Fruit fly (Drosophila melanogaster) whole organism, embryonic: ENCODE data around the gene fwe.

ENCODE experiments used
- ATbp ChIP-seq: fragments of 200-800 bp; sonication (Bioruptor generic); optimal IDR thresholded peaks from 2 replicates; lab custom pipeline; 2017; ENCODE audit warnings: missing biosample characterization, mild to moderate bottlenecking, missing genetic modification characterization, missing genetic modification reagents
- Atf3 ChIP-seq: fragments of 200-800 bp; sonication (Bioruptor generic); optimal IDR thresholded peaks from 3 replicates; lab custom pipeline; 2016; ENCODE audit warnings: missing biosample characterization, missing genetic modification characterization
- Blimp-1 ChIP-seq: fragments of 200-800 bp; sonication (Bioruptor generic); optimal IDR thresholded peaks from 3 replicates; lab custom pipeline; 2018; ENCODE audit warnings: missing biosample characterization, missing genetic modification characterization, mild to moderate bottlenecking, moderate library complexity, missing genetic modification reagents
- C15 ChIP-seq: fragments of 200-800 bp; sonication (Bioruptor generic); IDR thresholded peaks from 3 replicates; pipeline ENCODE4 v1.3.6; 2022; ENCODE audit warnings: missing biosample characterization, missing genetic modification characterization
- CG10366 ChIP-seq: fragments of 200-800 bp; sonication (Bioruptor generic); IDR thresholded peaks from 2 replicates; pipeline ENCODE4 v1.3.6; 2022; ENCODE audit warnings: missing biosample characterization, missing genetic modification characterization
- CG11560 ChIP-seq: fragments of 200-800 bp; sonication (Bioruptor generic); IDR thresholded peaks from 3 replicates; pipeline ENCODE4 v1.3.6; 2022; ENCODE audit warnings: missing biosample characterization, missing genetic modification characterization
- CG13424 ChIP-seq: fragments of 200-800 bp; sonication (Bioruptor generic); optimal IDR thresholded peaks from 2 replicates; lab custom pipeline; 2019; ENCODE audit warnings: missing biosample characterization, mild to moderate bottlenecking, missing genetic modification characterization, moderate library complexity
- CG15514 ChIP-seq: fragments of 200-800 bp; sonication (Bioruptor generic); optimal IDR thresholded peaks from 3 replicates; lab custom pipeline; 2017; ENCODE audit warnings: missing biosample characterization, missing genetic modification characterization, mild to moderate bottlenecking, moderate library complexity, missing genetic modification reagents
- CG17385 ChIP-seq: fragments of 200-800 bp; sonication (Bioruptor generic); optimal IDR thresholded peaks from 3 replicates; lab custom pipeline; 2018; ENCODE audit warnings: missing biosample characterization, mild to moderate bottlenecking, missing genetic modification characterization
- CG17612 ChIP-seq: fragments of 200-800 bp; sonication (Bioruptor generic); IDR thresholded peaks from 2 replicates; pipeline ENCODE4 v1.3.6; 2022; ENCODE audit warnings: missing biosample characterization, missing genetic modification characterization
- CG17829 ChIP-seq: fragments of 200-800 bp; optimal IDR thresholded peaks from 2 replicates; lab custom pipeline; 2019; ENCODE audit warnings: missing biosample characterization, mild to moderate bottlenecking, missing genetic modification characterization, moderate library complexity
- CG2129 ChIP-seq: fragments of 200-800 bp; sonication (Bioruptor generic); IDR thresholded peaks from 2 replicates; pipeline ENCODE4 v1.3.6; 2022; ENCODE audit warnings: missing biosample characterization, missing genetic modification characterization; ENCODE audit not compliant: partially characterized antibody
- CG2678 ChIP-seq: fragments of 200-800 bp; sonication (Bioruptor generic); optimal IDR thresholded peaks from 3 replicates; lab custom pipeline; 2019; ENCODE audit warnings: missing biosample characterization, mild to moderate bottlenecking, missing genetic modification characterization, moderate library complexity
- CG34422 ChIP-seq: fragments of 200-800 bp; sonication (Bioruptor generic); IDR thresholded peaks from 3 replicates; pipeline ENCODE4 v1.3.6; 2022; ENCODE audit warnings: missing biosample characterization, missing genetic modification characterization
- CG42726 ChIP-seq: fragments of 200-800 bp; sonication (Bioruptor generic); IDR thresholded peaks from 2 replicates; pipeline ENCODE4 v1.3.6; 2022; ENCODE audit warnings: missing biosample characterization, missing genetic modification characterization; ENCODE audit not compliant: partially characterized antibody
- CG4854 ChIP-seq: fragments of 200-800 bp; sonication (Bioruptor generic); optimal IDR thresholded peaks from 2 replicates; lab custom pipeline; 2016; ENCODE audit warnings: missing biosample characterization, missing genetic modification characterization, inconsistent platforms
- CG6813 ChIP-seq: fragments of 200-800 bp; sonication (Bioruptor generic); optimal IDR thresholded peaks from 2 replicates; lab custom pipeline; 2017; ENCODE audit warnings: missing biosample characterization, missing genetic modification characterization, mild to moderate bottlenecking, moderate library complexity, missing genetic modification reagents
- CG7372 ChIP-seq: fragments of 200-800 bp; sonication (Bioruptor generic); IDR thresholded peaks from 2 replicates; pipeline ENCODE4 v1.3.6; 2022; ENCODE audit warnings: missing biosample characterization, missing genetic modification characterization
- CG8478 ChIP-seq: fragments of >200 bp; optimal IDR thresholded peaks from 2 replicates; lab custom pipeline; 2018
- CG9727 ChIP-seq: fragments of 200-800 bp; sonication (Bioruptor generic); optimal IDR thresholded peaks from 3 replicates; lab custom pipeline; 2017; ENCODE audit warnings: missing biosample characterization, mild to moderate bottlenecking, missing genetic modification characterization
- CG9817 ChIP-seq: fragments of 200-800 bp; sonication (Bioruptor generic); optimal IDR thresholded peaks from 2 replicates; lab custom pipeline; 2018; ENCODE audit warnings: missing biosample characterization, mild to moderate bottlenecking, missing genetic modification characterization, moderate library complexity
- Doc2 ChIP-seq: fragments of 200-800 bp; sonication (Bioruptor generic); IDR thresholded peaks from 2 replicates; pipeline ENCODE4 v1.3.6; 2022; ENCODE audit warnings: missing biosample characterization, missing genetic modification characterization
- Doc3 ChIP-seq: fragments of 200-800 bp; sonication (Bioruptor generic); IDR thresholded peaks from 3 replicates; pipeline ENCODE4 v1.3.6; 2022; ENCODE audit warnings: missing biosample characterization, missing genetic modification characterization; ENCODE audit not compliant: partially characterized antibody
- Elba2 ChIP-seq: fragments of 200-800 bp; sonication (Bioruptor generic); optimal IDR thresholded peaks from 3 replicates; lab custom pipeline; 2016; ENCODE audit warnings: missing biosample characterization, missing genetic modification characterization
- Hr39 ChIP-seq: fragments of >200 bp; optimal IDR thresholded peaks from 2 replicates; lab custom pipeline; 2017
- MBD-R2 ChIP-seq: fragments of 200-800 bp; sonication (Bioruptor generic); IDR thresholded peaks from 2 replicates; pipeline ENCODE4 v1.3.6; 2022; ENCODE audit warnings: missing biosample characterization, missing genetic modification characterization
- Mes4 ChIP-seq: fragments of 200-800 bp; sonication (Bioruptor generic); optimal IDR thresholded peaks from 2 replicates; lab custom pipeline; 2016; ENCODE audit warnings: missing biosample characterization, missing genetic modification characterization
- Mrtf ChIP-seq: fragments of 200-800 bp; sonication (Bioruptor generic); IDR thresholded peaks from 3 replicates; pipeline ENCODE4 v1.3.6; 2022; ENCODE audit warnings: missing biosample characterization, missing genetic modification characterization
- NfI ChIP-seq: fragments of 200-800 bp; sonication (Bioruptor generic); optimal IDR thresholded peaks from 3 replicates; lab custom pipeline; 2018; ENCODE audit warnings: missing biosample characterization, mild to moderate bottlenecking, missing genetic modification characterization, moderate library complexity
- Opbp ChIP-seq: fragments of 200-800 bp; sonication (Bioruptor generic); IDR thresholded peaks from 3 replicates; pipeline ENCODE4 v1.3.6; 2022; ENCODE audit warnings: missing biosample characterization, missing genetic modification characterization; ENCODE audit not compliant: partially characterized antibody
- amos ChIP-seq: fragments of 200-800 bp; sonication (Bioruptor generic); IDR thresholded peaks from 2 replicates; pipeline ENCODE4 v1.3.6; 2022; ENCODE audit warnings: missing biosample characterization, missing genetic modification characterization; ENCODE audit not compliant: partially characterized antibody
- ap ChIP-seq: fragments of 200-800 bp; sonication (Bioruptor generic); IDR thresholded peaks from 2 replicates; pipeline ENCODE4 v1.3.6; 2022; ENCODE audit warnings: missing biosample characterization, missing genetic modification characterization
- btn ChIP-seq: fragments of 200-800 bp; sonication (Bioruptor generic); optimal IDR thresholded peaks from 2 replicates; lab custom pipeline; 2016; ENCODE audit warnings: missing biosample characterization, missing genetic modification characterization
- cg ChIP-seq: fragments of 200-800 bp; sonication (Bioruptor generic); optimal IDR thresholded peaks from 3 replicates; lab custom pipeline; 2019; ENCODE audit warnings: missing biosample characterization, mild to moderate bottlenecking, missing genetic modification characterization, moderate library complexity
- chinmo ChIP-seq: fragments of 200-800 bp; sonication (Bioruptor generic); IDR thresholded peaks from 4 replicates; pipeline ENCODE4 v1.3.6; 2022; ENCODE audit warnings: missing biosample characterization, missing genetic modification characterization; ENCODE audit not compliant: partially characterized antibody
- ems ChIP-seq: fragments of 200-800 bp; sonication (Bioruptor generic); optimal IDR thresholded peaks from 3 replicates; lab custom pipeline; 2016; ENCODE audit warnings: missing biosample characterization, missing genetic modification characterization
- eyg ChIP-seq: fragments of 200-800 bp; sonication (Bioruptor generic); optimal IDR thresholded peaks from 3 replicates; lab custom pipeline; 2016; ENCODE audit warnings: missing biosample characterization, missing genetic modification characterization
- gcm2 ChIP-seq: fragments of 200-800 bp; sonication (Bioruptor generic); optimal IDR thresholded peaks from 2 replicates; lab custom pipeline; 2016; ENCODE audit warnings: missing biosample characterization, missing genetic modification characterization
- gfzf ChIP-seq: fragments of 200-800 bp; sonication (Bioruptor generic); optimal IDR thresholded peaks from 2 replicates; lab custom pipeline; 2016; ENCODE audit warnings: missing biosample characterization, mild to moderate bottlenecking, missing genetic modification characterization, moderate library complexity
- h ChIP-seq: fragments of >200 bp; optimal IDR thresholded peaks from 2 replicates; lab custom pipeline; 2017
- inv ChIP-seq: fragments of 200-800 bp; sonication (Bioruptor generic); IDR thresholded peaks from 2 replicates; pipeline ENCODE4 v1.3.6; 2022; ENCODE audit warnings: missing biosample characterization, missing genetic modification characterization; ENCODE audit not compliant: partially characterized antibody
- jumu ChIP-seq: fragments of 200-800 bp; sonication (Bioruptor generic); optimal IDR thresholded peaks from 3 replicates; lab custom pipeline; 2016; ENCODE audit warnings: missing biosample characterization, missing genetic modification characterization
- lov ChIP-seq, 2 experiments: fragments of 200-800 bp in 1 of 2; fragments of >200 bp in 1 of 2; sonication (Bioruptor generic) in 1 of 2; IDR thresholded peaks in 1 of 2; optimal IDR thresholded peaks in 1 of 2; 2 replicates in 1 of 2; 3 replicates in 1 of 2; pipeline versions ENCODE4 v1.3.6 to Lab custom; 2017 to 2022; ENCODE audit warnings: missing biosample characterization in 1 of 2, missing genetic modification characterization in 1 of 2
- peb ChIP-seq: fragments of 200-800 bp; sonication (Bioruptor generic); IDR thresholded peaks from 2 replicates; pipeline ENCODE4 v1.3.6; 2022; ENCODE audit warnings: missing biosample characterization, missing genetic modification characterization
- repo ChIP-seq: fragments of 200-800 bp; sonication (Bioruptor generic); optimal IDR thresholded peaks from 2 replicates; lab custom pipeline; 2016; ENCODE audit warnings: missing biosample characterization, missing genetic modification characterization
- ro ChIP-seq: fragments of 200-800 bp; sonication (Bioruptor generic); IDR thresholded peaks from 2 replicates; pipeline ENCODE4 v1.3.6; 2022; ENCODE audit warnings: missing biosample characterization, missing genetic modification characterization
- sima ChIP-seq: fragments of 200-800 bp; sonication (Bioruptor generic); optimal IDR thresholded peaks from 2 replicates; lab custom pipeline; 2016; ENCODE audit warnings: missing biosample characterization, missing genetic modification characterization
- ssp ChIP-seq: fragments of 200-800 bp; sonication (Bioruptor generic); IDR thresholded peaks from 2 replicates; pipeline ENCODE4 v1.3.6; 2022; ENCODE audit warnings: missing biosample characterization, missing genetic modification characterization
- tio ChIP-seq: fragments of 200-800 bp; sonication (Bioruptor generic); optimal IDR thresholded peaks from 2 replicates; lab custom pipeline; 2017; ENCODE audit warnings: missing biosample characterization, missing genetic modification characterization, inconsistent platforms
- ttk ChIP-seq: fragments of 200-800 bp; sonication (Bioruptor generic); IDR thresholded peaks from 2 replicates; pipeline ENCODE4 v2.1.2; 2022; ENCODE audit warnings: missing biosample characterization, missing genetic modification characterization
- zen2 ChIP-seq: fragments of 200-800 bp; sonication (Bioruptor generic); IDR thresholded peaks from 3 replicates; pipeline ENCODE4 v1.3.6; 2022; ENCODE audit warnings: missing biosample characterization, missing genetic modification characterization; ENCODE audit not compliant: partially characterized antibody

fwe gene

dm6 chr3L:15816143-15816487 is at the start of gene fwe (continued):
- TF ChIP-seq CG42726 (GFP tag; lab: Robert Waterston, UW) (peak; percentile 43; the same call in 1 of the 2 replicates), CG9727 (GFP tag; lab: Kevin White, UChicago) (no peak), Blimp-1 (GFP tag; lab: Kevin White, UChicago) (no peak), repo (no peak), zen2 (GFP tag; lab: Robert Waterston, UW) (no peak; the same call in 2 of the 3 replicates), amos (GFP tag; lab: Robert Waterston, UW) (peak; percentile 88), ro (GFP tag; lab: Robert Waterston, UW) (no peak), ttk (GFP tag; lab: Robert Waterston, UW) (no peak), Elba2 (GFP tag; lab: Kevin White, UChicago) (peak; percentile 80), CG17829 (tag; lab: Kevin White, UChicago) (no peak), CG34422 (peak; percentile 32; the same call in 1 of the 3 replicates), Opbp (GFP tag; lab: Robert Waterston, UW) (peak; percentile 84; the same call in 2 of the 3 replicates), CG17612 (no peak), chinmo (GFP tag; lab: Robert Waterston, UW) (peak; percentile 35; the same call in 1 of the 4 replicates), Hr39 (lab: Kevin White, UChicago) (no peak), Doc3 (GFP tag; lab: Robert Waterston, UW) (peak; percentile 12; the same call in 2 of the 3 replicates), btn (GFP tag; lab: Kevin White, UChicago) (no peak), CG17385 (GFP tag; lab: Kevin White, UChicago) (peak; percentile 2), tio (no peak), peb (GFP tag; lab: Robert Waterston, UW) (no peak), CG9817 (no peak), C15 (GFP tag; lab: Robert Waterston, UW) (no peak), Doc2 (GFP tag; lab: Robert Waterston, UW) (no peak), Mes4 (GFP tag; lab: Kevin White, UChicago) (no peak), gfzf (peak; percentile 2), inv (GFP tag; lab: Robert Waterston, UW) (peak; percentile 71), CG11560 (tag; lab: Robert Waterston, UW) (no peak), ap (GFP tag; lab: Robert Waterston, UW) (no peak), CG4854 (GFP tag; lab: Kevin White, UChicago) (no peak), CG6813 (no peak), h (no peak), Atf3 (no peak), CG7372 (GFP tag; lab: Robert Waterston, UW) (no peak), sima (GFP tag; lab: Kevin White, UChicago) (no peak), NfI (no peak), CG2678 (tag; lab: Kevin White, UChicago) (no peak), gcm2 (GFP tag; lab: Kevin White, UChicago) (no peak), MBD-R2 (GFP tag; lab: Robert Waterston, UW) (peak; percentile 37; the same call in 1 of the 2 replicates), ssp (GFP tag; lab: Robert Waterston, UW) (no peak), CG13424 (tag; lab: Kevin White, UChicago) (no peak), jumu (GFP tag; lab: Kevin White, UChicago) (no peak), ems (GFP tag; lab: Kevin White, UChicago) (no peak), eyg (GFP tag; lab: Kevin White, UChicago) (no peak), cg (GFP tag; lab: Kevin White, UChicago) (peak; percentile 46), CG15514 (GFP tag; lab: Kevin White, UChicago) (peak; percentile 99), lov (optimal IDR thresholded peaks at IDR 0.05; lab: Kevin White, UChicago) (no peak), lov (GFP tag; IDR thresholded peaks at IDR 0.05; lab: Robert Waterston, UW) (no peak), CG8478 (lab: Kevin White, UChicago) (no peak), CG10366 (GFP tag; lab: Robert Waterston, UW) (no peak), Mrtf (GFP tag; lab: Robert Waterston, UW) (no peak), CG2129 (GFP tag; lab: Robert Waterston, UW) (peak; percentile 16; the same call in 1 of the 2 replicates), ATbp (GFP tag; lab: Kevin White, UChicago) (no peak)
